Worm (Caenorhabditis elegans) whole organism, early embryonic: Measurements from ENCODE around the gene T02H6.8.

Experiments used
- B0310.2 ChIP-seq: sonication (generic microtip); optimal IDR thresholded peaks from 2 replicates; lab custom pipeline; 2016; ENCODE audit warnings: mild to moderate bottlenecking, missing genetic modification characterization, missing compliant biosample characterization
- F13C5.2 ChIP-seq: sonication (generic microtip); optimal IDR thresholded peaks from 2 replicates; lab custom pipeline; 2017; ENCODE audit warnings: mild to moderate bottlenecking, missing genetic modification characterization, inconsistent platforms, missing compliant biosample characterization
- aly-1 ChIP-seq: sonication (generic microtip); optimal IDR thresholded peaks from 2 replicates; lab custom pipeline; 2016; ENCODE audit warnings: missing genetic modification characterization, missing compliant biosample characterization
- ama-1 ChIP-seq: fragments of 150-350 bp; optimal IDR thresholded peaks from 2 replicates; lab custom pipeline; 2014
- ceh-13 ChIP-seq: fragments of 200-800 bp; sonication (Bioruptor generic); optimal IDR thresholded peaks from 2 replicates; lab custom pipeline; 2018; ENCODE audit warnings: mild to moderate bottlenecking, missing genetic modification characterization, missing compliant biosample characterization
- ceh-36 ChIP-seq: sonication (generic microtip); optimal IDR thresholded peaks from 2 replicates; lab custom pipeline; 2016; ENCODE audit warnings: missing genetic modification characterization, inconsistent platforms, missing compliant biosample characterization
- ets-7 ChIP-seq: sonication (generic microtip); optimal IDR thresholded peaks from 2 replicates; lab custom pipeline; 2016; ENCODE audit warnings: missing genotype, missing genetic modification characterization, missing compliant biosample characterization
- flt-1 ChIP-seq: fragments of 200-800 bp; sonication (Bioruptor generic); IDR thresholded peaks from 2 replicates; pipeline ENCODE4 v1.3.6; 2022; ENCODE audit warnings: missing genetic modification characterization, missing compliant biosample characterization
- hmbx-1 ChIP-seq: sonication (generic microtip); optimal IDR thresholded peaks from 2 replicates; lab custom pipeline; 2016; ENCODE audit warnings: mild to moderate bottlenecking, missing genetic modification characterization, missing compliant biosample characterization
- hmg-4 ChIP-seq: fragments of 200-800 bp; sonication (Bioruptor generic); optimal IDR thresholded peaks from 2 replicates; lab custom pipeline; 2018; ENCODE audit warnings: mild to moderate bottlenecking, missing genetic modification characterization, missing compliant biosample characterization
- hnd-1 ChIP-seq: sonication (generic microtip); optimal IDR thresholded peaks from 2 replicates; lab custom pipeline; 2016; ENCODE audit warnings: missing genetic modification characterization, missing compliant biosample characterization
- pes-1 ChIP-seq: fragments of 200-800 bp; sonication (Bioruptor generic); IDR thresholded peaks from 2 replicates; pipeline ENCODE4 v1.3.6; 2022; ENCODE audit warnings: missing genetic modification reagents, missing genetic modification characterization, missing compliant biosample characterization
- scrt-1 ChIP-seq: fragments of 200-800 bp; sonication (Bioruptor generic); IDR thresholded peaks from 2 replicates; pipeline ENCODE4 v1.3.6; 2022; ENCODE audit warnings: missing genetic modification characterization, missing compliant biosample characterization
- sea-1 ChIP-seq: fragments of 200-800 bp; sonication (Bioruptor generic); conservative IDR thresholded peaks from 2 replicates; pipeline ENCODE4 v1.3.6; 2022; ENCODE audit warnings: missing genetic modification characterization, missing compliant biosample characterization
- tbx-11 ChIP-seq: fragments of 200-800 bp; sonication (Bioruptor generic); IDR thresholded peaks from 2 replicates; pipeline ENCODE4 v1.3.6; 2022; ENCODE audit warnings: missing genetic modification characterization, missing compliant biosample characterization
- tbx-37 ChIP-seq: fragments of 200-800 bp; sonication (Bioruptor generic); conservative IDR thresholded peaks from 2 replicates; pipeline ENCODE4 v1.3.6; 2022; ENCODE audit warnings: missing genetic modification reagents, missing genetic modification characterization, missing compliant biosample characterization
- tra-4 ChIP-seq: sonication (generic microtip); optimal IDR thresholded peaks from 2 replicates; lab custom pipeline; 2017; ENCODE audit warnings: missing genetic modification characterization, missing compliant biosample characterization

The T02H6.8 gene

ce11 chrII:667864-668263 is 12.8 kb upstream of the T02H6.8 start:
- TF ChIP-seq hnd-1 = no peak
- no peak for TF ChIP-seq scrt-1 (GFP tag; lab: Robert Waterston, UW)
- no peak for TF ChIP-seq tbx-11 (GFP tag; lab: Robert Waterston, UW)
- TF ChIP-seq ceh-13 (GFP tag; lab: Kevin White, UChicago) = no peak

ce11 chrII:671025-671424 is 9.6 kb upstream of the T02H6.8 start, which contains the start of gene sri-46:
Gene sri-46, minus strand, starts transcription at chrII:671125.
- TF ChIP-seq tbx-11 (GFP tag; lab: Robert Waterston, UW) (no peak), hnd-1 (no peak), hmbx-1 (no peak), tbx-37 (GFP tag; lab: Robert Waterston, UW) (no peak), sea-1 (GFP tag; lab: Robert Waterston, UW) (no peak), ets-7 (no peak), aly-1 (tag; lab: Kevin White, UChicago) (no peak), F13C5.2 (no peak), ama-1 (lab: Kevin White, UChicago) (no peak), ceh-36 (tag; lab: Kevin White, UChicago) (no peak), hmg-4 (no peak), pes-1 (no peak)

- TF ChIP-seq tbx-37 (GFP tag; lab: Robert Waterston, UW) (no peak), aly-1 (tag; lab: Kevin White, UChicago) (no peak), F13C5.2 (no peak), scrt-1 (GFP tag; lab: Robert Waterston, UW) (no peak), sea-1 (GFP tag; lab: Robert Waterston, UW) (no peak)
Measured at ce11 chrII:674116-674515, 6.5 kb upstream of the T02H6.8 start, which contains the start of gene Y39F10C.3. Gene Y39F10C.3, plus strand, starts transcription at chrII:674416.

- TF ChIP-seq ets-7 = no peak
- no peak for TF ChIP-seq B0310.2 (tag; lab: Kevin White, UChicago)
- TF ChIP-seq hmg-4 = no peak
- no peak for TF ChIP-seq tbx-37 (GFP tag; lab: Robert Waterston, UW)
- TF ChIP-seq flt-1 (GFP tag; lab: Robert Waterston, UW) = no peak
- TF ChIP-seq tbx-11 (GFP tag; lab: Robert Waterston, UW) = no peak
Measured at ce11 chrII:675303-675702, 5.3 kb upstream of the T02H6.8 start, which contains the start of gene Y39F10C.1. Gene Y39F10C.1, plus strand, starts transcription at chrII:675603.

ce11 chrII:675822-676221 is 4.8 kb upstream of the T02H6.8 start:
- TF ChIP-seq aly-1 (tag; lab: Kevin White, UChicago) (no peak), ama-1 (lab: Kevin White, UChicago) (no peak), hmg-4 (no peak), flt-1 (GFP tag; lab: Robert Waterston, UW) (no peak), sea-1 (GFP tag; lab: Robert Waterston, UW) (no peak), tbx-37 (GFP tag; lab: Robert Waterston, UW) (no peak), ceh-13 (GFP tag; lab: Kevin White, UChicago) (no peak), scrt-1 (GFP tag; lab: Robert Waterston, UW) (no peak), tbx-11 (GFP tag; lab: Robert Waterston, UW) (no peak), ceh-36 (tag; lab: Kevin White, UChicago) (no peak), hmbx-1 (no peak), pes-1 (no peak), ets-7 (no peak), F13C5.2 (no peak), B0310.2 (tag; lab: Kevin White, UChicago) (no peak), tra-4 (tag; lab: Kevin White, UChicago) (no peak)

ce11 chrII:678581-678980 is 2.1 kb upstream of the T02H6.8 start, which contains the start of gene T02H6.9:
Gene T02H6.9, plus strand, starts transcription at chrII:678881.
- TF ChIP-seq F13C5.2 (no peak), aly-1 (tag; lab: Kevin White, UChicago) (no peak), hnd-1 (no peak), ama-1 (lab: Kevin White, UChicago) (no peak), hmbx-1 (no peak), ets-7 (no peak), sea-1 (GFP tag; lab: Robert Waterston, UW) (no peak)

ce11 chrII:682326-682725 is 1.7 kb downstream of the T02H6.8 start, which contains the start of gene T02H6.7:
Gene T02H6.7, plus strand, starts transcription at chrII:682626.
- no peak for TF ChIP-seq ama-1 (lab: Kevin White, UChicago)
- TF ChIP-seq ceh-36 (tag; lab: Kevin White, UChicago) = no peak
- no peak for TF ChIP-seq sea-1 (GFP tag; lab: Robert Waterston, UW)
- no peak for TF ChIP-seq ets-7
- TF ChIP-seq tbx-11 (GFP tag; lab: Robert Waterston, UW) = no peak

- TF ChIP-seq sea-1 (GFP tag; lab: Robert Waterston, UW) (no peak), hmg-4 (no peak), tra-4 (tag; lab: Kevin White, UChicago) (no peak), ets-7 (no peak), tbx-37 (GFP tag; lab: Robert Waterston, UW) (no peak), hmbx-1 (no peak), B0310.2 (tag; lab: Kevin White, UChicago) (no peak), ceh-13 (GFP tag; lab: Kevin White, UChicago) (no peak), F13C5.2 (no peak), tbx-11 (GFP tag; lab: Robert Waterston, UW) (no peak), hnd-1 (no peak), ama-1 (lab: Kevin White, UChicago) (no peak)
Measured at ce11 chrII:683467-683866, 2.8 kb downstream of the T02H6.8 start, which contains the start of gene T02H6.6. Gene T02H6.6, plus strand, starts transcription at chrII:683767.

- no peak for TF ChIP-seq ama-1 (lab: Kevin White, UChicago)
- no peak for TF ChIP-seq flt-1 (GFP tag; lab: Robert Waterston, UW)
- TF ChIP-seq tra-4 (tag; lab: Kevin White, UChicago) = no peak
- TF ChIP-seq pes-1 = no peak
- TF ChIP-seq ceh-13 (GFP tag; lab: Kevin White, UChicago) = no peak
- no peak for TF ChIP-seq sea-1 (GFP tag; lab: Robert Waterston, UW)
- no peak for TF ChIP-seq hmbx-1
- no peak for TF ChIP-seq aly-1 (tag; lab: Kevin White, UChicago)
- TF ChIP-seq hnd-1 = no peak
- TF ChIP-seq B0310.2 (tag; lab: Kevin White, UChicago) = no peak
- no peak for TF ChIP-seq hmg-4
Measured at ce11 chrII:684811-685210, 4.2 kb downstream of the T02H6.8 start, which contains the start of gene T02H6.5. Gene T02H6.5, plus strand, starts transcription at chrII:685111.
